Worm (Caenorhabditis elegans): ENCODE data around the gene C36B7.5.

Gene C36B7.5

DNA sequence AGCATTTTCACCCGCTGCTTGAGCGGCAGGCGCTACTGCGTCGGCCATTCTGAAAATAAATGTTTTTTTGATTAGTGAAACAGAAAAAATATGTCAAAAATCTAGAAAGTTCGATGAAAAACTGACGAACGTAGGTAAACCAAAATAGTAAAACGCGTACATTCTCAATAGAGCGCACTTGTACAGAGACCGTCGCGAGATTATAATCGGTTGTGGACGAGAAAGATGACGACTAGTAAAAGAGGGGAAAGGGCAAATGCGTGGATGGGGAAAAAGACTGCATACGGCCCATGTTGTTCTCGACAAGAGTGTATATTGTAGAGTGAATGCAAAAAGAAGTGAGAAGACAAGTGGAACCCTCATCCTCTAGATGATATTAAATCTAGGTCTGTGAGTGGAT is 4.0 kb upstream of the C36B7.5 start, which contains the start of gene C36B7.6 (continued):
- TF ChIP-seq fkh-10 (GFP tag; optimal IDR thresholded peaks at IDR 0.05) = no peak
- TF ChIP-seq alr-1 (tag; optimal IDR thresholded peaks at IDR 0.05; ENCODE audit: borderline replicate concordance) = no peak
- TF ChIP-seq fkh-4 (tag; optimal IDR thresholded peaks at IDR 0.05; ENCODE audit: borderline replicate concordance) = no peak
- no peak for TF ChIP-seq pax-3 (tag; optimal IDR thresholded peaks at IDR 0.05)
- TF ChIP-seq nhr-237 (tag; optimal IDR thresholded peaks at IDR 0.05) = no peak
- TF ChIP-seq unc-62 (GFP tag; optimal IDR thresholded peaks at IDR 0.05) = no peak
- TF ChIP-seq C16A3.4 (tag; optimal IDR thresholded peaks at IDR 0.05) = peak; percentile 45
- no peak for TF ChIP-seq grh-1 (GFP tag; IDR thresholded peaks at IDR 0.05)
- TF ChIP-seq hlh-17 (GFP tag; optimal IDR thresholded peaks at IDR 0.05; ENCODE audit: borderline replicate concordance) = no peak
- TF ChIP-seq irx-1 (tag; optimal IDR thresholded peaks at IDR 0.05) = no peak
- peak in 1 of 2 experiments; percentile 45 for TF ChIP-seq mdl-1 (tag; optimal IDR thresholded peaks at IDR 0.05)
- TF ChIP-seq unc-30 (tag; optimal IDR thresholded peaks at IDR 0.05) = no peak
- TF ChIP-seq mef-2 (tag; optimal IDR thresholded peaks at IDR 0.05) = no peak
- no peak for TF ChIP-seq Y116A8C.19 (tag; optimal IDR thresholded peaks at IDR 0.05; ENCODE audit: borderline replicate concordance)
- no peak for TF ChIP-seq fkh-8 (tag; optimal IDR thresholded peaks at IDR 0.05)
- no peak for TF ChIP-seq mab-9 (GFP tag; IDR thresholded peaks at IDR 0.05)
- TF ChIP-seq nhr-12 (tag; optimal IDR thresholded peaks at IDR 0.05) = no peak
- TF ChIP-seq sptf-1 (tag; optimal IDR thresholded peaks at IDR 0.05) = no peak
- TF ChIP-seq nhr-47 (tag; optimal IDR thresholded peaks at IDR 0.05) = no peak
- peak; percentile 26 for TF ChIP-seq nhr-20 (tag; optimal IDR thresholded peaks at IDR 0.05)
- TF ChIP-seq isw-1 (GFP tag; IDR thresholded peaks at IDR 0.05) = no peak
- no peak for TF ChIP-seq jun-1 (tag; optimal IDR thresholded peaks at IDR 0.05)
- TF ChIP-seq mep-1 (tag; optimal IDR thresholded peaks at IDR 0.05) = peak; percentile 60

DNA sequence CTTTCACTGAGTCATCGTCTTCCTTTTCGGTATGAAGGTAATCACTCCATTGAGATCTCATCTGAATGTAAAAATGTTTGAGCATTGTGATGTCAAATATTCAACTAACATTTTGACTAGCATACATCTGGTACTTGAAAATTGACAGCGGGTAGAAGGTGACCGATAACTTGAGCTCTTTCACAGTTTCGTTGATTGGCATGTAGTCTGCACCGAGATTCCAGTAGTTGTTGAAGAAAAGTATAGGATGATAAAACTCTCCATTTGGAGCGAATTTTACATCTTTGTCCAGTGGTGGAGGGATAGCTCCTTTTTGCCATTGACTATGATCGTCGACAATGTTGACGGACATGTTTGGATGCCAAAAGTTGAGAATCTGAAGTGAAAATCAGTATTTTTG is 2.8 kb upstream of the C36B7.5 start:
- no peak for TF ChIP-seq jun-1 (tag; optimal IDR thresholded peaks at IDR 0.05)
- no peak for TF ChIP-seq efl-1 (optimal IDR thresholded peaks at IDR 0.05)
- peak in 1 of 2 experiments; percentile 84 for TF ChIP-seq efl-1 (GFP tag; optimal IDR thresholded peaks at IDR 0.05 in 1 of 2)

DNA sequence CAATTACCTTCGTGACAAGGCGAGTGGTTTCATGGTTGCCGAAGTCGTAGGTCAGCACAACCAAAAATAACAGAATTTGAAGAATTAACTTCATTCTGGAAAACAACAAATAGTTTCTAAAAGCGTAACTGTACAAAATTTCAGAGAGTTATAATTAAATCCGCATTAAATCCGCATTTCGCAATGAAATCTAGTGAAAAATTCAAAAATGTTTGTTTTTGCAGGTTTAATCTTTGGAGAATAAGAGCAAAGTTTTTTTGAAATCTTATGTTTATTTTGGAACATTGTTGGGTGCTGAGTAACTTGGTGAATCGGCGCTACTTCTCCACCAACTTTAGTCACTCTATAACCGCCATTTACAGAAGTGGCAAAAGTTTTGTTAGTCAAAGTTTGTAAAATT is 10.3 kb downstream of the C36B7.5 start, which contains the start of gene C36B7.4:
Gene C36B7.4 (minus strand): TSS at position 101 of the 400 bp plus-strand sequence.
- TF ChIP-seq swsn-7 (tag; optimal IDR thresholded peaks at IDR 0.05) (no peak), skn-1 (tag; optimal IDR thresholded peaks at IDR 0.05) (no peak), aha-1 (tag; optimal IDR thresholded peaks at IDR 0.05) (no peak), rnt-1 (tag; optimal IDR thresholded peaks at IDR 0.05) (no peak), lin-14 (GFP tag; optimal IDR thresholded peaks at IDR 0.05) (no peak), sox-4 (tag; optimal IDR thresholded peaks at IDR 0.05) (no peak), nhr-90 (tag; optimal IDR thresholded peaks at IDR 0.05; ENCODE audit: poor library complexity) (no peak), nhr-12 (tag; optimal IDR thresholded peaks at IDR 0.05) (no peak)

DNA sequence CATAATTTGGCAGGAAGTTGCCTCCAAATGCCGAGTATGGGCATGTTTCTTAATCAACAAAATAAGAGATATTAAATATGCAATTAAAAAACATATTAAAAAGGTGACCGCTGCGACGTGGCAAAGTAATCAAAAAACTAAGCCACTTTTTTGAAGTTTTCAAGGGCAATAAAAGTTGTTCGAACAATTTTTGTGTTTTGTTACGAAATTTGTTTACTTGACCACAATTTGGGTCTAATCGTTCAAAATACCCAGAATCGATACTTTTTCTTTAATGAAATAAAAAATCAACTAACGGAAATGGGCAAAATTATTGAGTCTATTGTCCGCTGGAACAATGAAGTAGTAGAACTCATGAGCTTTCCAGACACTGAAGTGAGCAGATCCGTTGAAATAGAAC is 11.2 kb downstream of the C36B7.5 start, which contains the start of gene Y1B5A.1:
Gene Y1B5A.1 (plus strand): TSS at position 301 of the 400 bp plus-strand sequence.
- TF ChIP-seq unc-86 (tag; optimal IDR thresholded peaks at IDR 0.05) = no peak
- TF ChIP-seq unc-62 (GFP tag; optimal IDR thresholded peaks at IDR 0.05) = no peak
- no peak for TF ChIP-seq C16A3.4 (tag; optimal IDR thresholded peaks at IDR 0.05)
- TF ChIP-seq lin-15B (tag; optimal IDR thresholded peaks at IDR 0.05) = no peak
- TF ChIP-seq ces-1 (GFP tag; optimal IDR thresholded peaks at IDR 0.05) = no peak
- TF ChIP-seq lin-39 (tag; optimal IDR thresholded peaks at IDR 0.05) = no peak
- TF ChIP-seq lin-35 (GFP tag; optimal IDR thresholded peaks at IDR 0.05) = no peak
- TF ChIP-seq egl-13 (tag; optimal IDR thresholded peaks at IDR 0.05) = no peak
- no peak for TF ChIP-seq efl-3 (GFP tag; optimal IDR thresholded peaks at IDR 0.05)
- TF ChIP-seq nhr-85 (tag) = no peak

Measured in whole organism, L1 larva.